Fruit fly (Drosophila melanogaster): Measurements from ENCODE around the gene eag.

Gene eag

dm6 chrX:14947399-14947798, 7.9 kb upstream of the eag start (continued):
- TF ChIP-seq crol (GFP tag; IDR thresholded peaks at IDR 0.05): peak; percentile 88
- TF ChIP-seq HLH3B (GFP tag; IDR thresholded peaks at IDR 0.05): peak; percentile 60; the same call in 1 of the 2 replicates
- peak; percentile 89 for TF ChIP-seq CG34376 (GFP tag; optimal IDR thresholded peaks at IDR 0.05)
- TF ChIP-seq CG11247 (GFP tag; IDR thresholded peaks at IDR 0.05): peak; percentile 49
- TF ChIP-seq CG10209 (GFP tag; optimal IDR thresholded peaks at IDR 0.05): peak; percentile 7
- TF ChIP-seq row (GFP tag; IDR thresholded peaks at IDR 0.05): peak; percentile 56; the same call in 2 of the 3 replicates
- peak; percentile 60 for TF ChIP-seq CG10431 (GFP tag; optimal IDR thresholded peaks at IDR 0.05)
- TF ChIP-seq CG2199 (GFP tag; IDR thresholded peaks at IDR 0.05): peak; percentile 43; the same call in 1 of the 3 replicates
- no peak for TF ChIP-seq danr (GFP tag; IDR thresholded peaks at IDR 0.05)
- TF ChIP-seq CG9437 (GFP tag; optimal IDR thresholded peaks at IDR 0.05): no peak
- no peak for TF ChIP-seq CG1529 (GFP tag; optimal IDR thresholded peaks at IDR 0.05)
- peak; percentile 41; the same call in 1 of the 2 replicates for TF ChIP-seq toy (GFP tag; IDR thresholded peaks at IDR 0.05)
- TF ChIP-seq CG17385 (GFP tag; optimal IDR thresholded peaks at IDR 0.05): peak; percentile 26
- peak; percentile 15 for TF ChIP-seq Dip3 (GFP tag; optimal IDR thresholded peaks at IDR 0.05)
- peak; percentile 40 for TF ChIP-seq CG12219 (GFP tag; optimal IDR thresholded peaks at IDR 0.05)
- no peak for TF ChIP-seq CoRest (tag; optimal IDR thresholded peaks at IDR 0.05)
- TF ChIP-seq HLHmδ (GFP tag; optimal IDR thresholded peaks at IDR 0.05): peak; percentile 69

dm6 chrX:14949227-14949626, 6.0 kb upstream of the eag start:
- TF ChIP-seq CG31388 (GFP tag; optimal IDR thresholded peaks at IDR 0.05) (no peak), GATAe (GFP tag; conservative IDR thresholded peaks at IDR 0.05) (peak; percentile 87), HHEX (GFP tag; optimal IDR thresholded peaks at IDR 0.05) (no peak), CG2202 (tag; optimal IDR thresholded peaks at IDR 0.05) (no peak), crp (GFP tag; optimal IDR thresholded peaks at IDR 0.05) (no peak), CG34376 (GFP tag; optimal IDR thresholded peaks at IDR 0.05) (peak; percentile 56), CG15514 (GFP tag; optimal IDR thresholded peaks at IDR 0.05) (no peak), jing (GFP tag; optimal IDR thresholded peaks at IDR 0.05) (no peak), ci (GFP tag; IDR thresholded peaks at IDR 0.05) (no peak), usp (GFP tag; optimal IDR thresholded peaks at IDR 0.05) (no peak), sr (GFP tag; IDR thresholded peaks at IDR 0.05) (no peak), CG1602 (GFP tag; optimal IDR thresholded peaks at IDR 0.05) (no peak), cg (GFP tag; optimal IDR thresholded peaks at IDR 0.05) (no peak), Opbp (GFP tag; IDR thresholded peaks at IDR 0.05; ENCODE audit: partially characterized antibody) (no peak), kay (GFP tag; optimal IDR thresholded peaks at IDR 0.05) (no peak), Hr51 (GFP tag; optimal IDR thresholded peaks at IDR 0.05) (no peak), CG13123 (GFP tag; optimal IDR thresholded peaks at IDR 0.05) (no peak), bowl (GFP tag; IDR thresholded peaks at IDR 0.05) (no peak), ap (GFP tag; IDR thresholded peaks at IDR 0.05) (no peak), CG10209 (GFP tag; optimal IDR thresholded peaks at IDR 0.05) (no peak), CG12769 (tag; optimal IDR thresholded peaks at IDR 0.05) (peak; percentile 71), CG15479 (GFP tag; optimal IDR thresholded peaks at IDR 0.05) (peak; percentile 49), CG17568 (GFP tag; optimal IDR thresholded peaks at IDR 0.05) (no peak), CG8290 (GFP tag; optimal IDR thresholded peaks at IDR 0.05) (no peak), CG8290 (tag; optimal IDR thresholded peaks at IDR 0.05) (no peak), Nf-YB (GFP tag; optimal IDR thresholded peaks at IDR 0.05) (no peak), zfh1 (GFP tag; IDR thresholded peaks at IDR 0.05) (no peak), hkb (optimal IDR thresholded peaks at IDR 0.05) (no peak), hkb (GFP tag; IDR thresholded peaks at IDR 0.05) (no peak), nom (GFP tag; optimal IDR thresholded peaks at IDR 0.05) (peak; percentile 3), crol (GFP tag; IDR thresholded peaks at IDR 0.05) (peak; percentile 33; the same call in 1 of the 2 replicates), CG4707 (GFP tag; optimal IDR thresholded peaks at IDR 0.05) (no peak), MTF-1 (GFP tag; optimal IDR thresholded peaks at IDR 0.05; ENCODE audit: borderline replicate concordance) (no peak), CG14050 (GFP tag; IDR thresholded peaks at IDR 0.05) (no peak), CG1792 (GFP tag; optimal IDR thresholded peaks at IDR 0.05) (no peak), nmo (GFP tag; optimal IDR thresholded peaks at IDR 0.05) (no peak), CG4424 (GFP tag; optimal IDR thresholded peaks at IDR 0.05) (no peak)
